Worm (Caenorhabditis elegans): ENCODE data around the gene ccch-2.

- TF ChIP-seq hmg-4 (GFP tag; optimal IDR thresholded peaks at IDR 0.05) (no peak), flt-1 (GFP tag; IDR thresholded peaks at IDR 0.05) (no peak), aly-1 (tag; optimal IDR thresholded peaks at IDR 0.05) (no peak)
Observed at ce11 chrIV:16293889-16294288, 15.9 kb downstream of the ccch-2 start.

Measured in whole organism, early embryonic.